Fruit fly (Drosophila melanogaster): ENCODE data around the gene Hcf.

- TF ChIP-seq Dll (optimal IDR thresholded peaks at IDR 0.05): no peak
- no peak for TF ChIP-seq EcR (GFP tag; optimal IDR thresholded peaks at IDR 0.05)
- no peak for TF ChIP-seq psq (optimal IDR thresholded peaks at IDR 0.05)
- TF ChIP-seq CG8478 (optimal IDR thresholded peaks at IDR 0.05): no peak
- no peak for TF ChIP-seq pan (optimal IDR thresholded peaks at IDR 0.05)
- no peak for TF ChIP-seq usp (GFP tag; optimal IDR thresholded peaks at IDR 0.05)
These were observed 27.0 kb downstream of the Hcf start for dm6 chr4:386752-387151.
